Worm (Caenorhabditis elegans) whole organism, L3 larva: ENCODE data around the gene lsm-3.

Experiments
- ceh-28 ChIP-seq: fragments of 150-350 bp; optimal IDR thresholded peaks from 2 replicates; lab custom pipeline; 2014; ENCODE audit warnings: missing biosample characterization, missing genetic modification reagents, missing genetic modification characterization
- ceh-82 ChIP-seq: fragments of 150-350 bp; optimal IDR thresholded peaks from 2 replicates; lab custom pipeline; 2014; ENCODE audit warnings: missing biosample characterization, missing genetic modification characterization
- egl-27 ChIP-seq: sonication (generic microtip); optimal IDR thresholded peaks from 4 replicates; lab custom pipeline; 2017; ENCODE audit warnings: missing biosample characterization, missing genetic modification reagents, missing genetic modification characterization
- elt-3 ChIP-seq, 3 experiments: fragments of 150-350 bp in 1 of 3; sonication (generic microtip) in 2 of 3; optimal IDR thresholded peaks; 2 replicates in 2 of 3; 4 replicates in 1 of 3; lab custom pipeline; 2014 to 2017; ENCODE audit warnings: missing biosample characterization in 3 of 3, missing genetic modification characterization in 3 of 3
- fos-1 ChIP-seq: fragments of 150-350 bp; optimal IDR thresholded peaks from 2 replicates; lab custom pipeline; 2014; ENCODE audit warnings: missing biosample characterization, missing genetic modification characterization
- lsy-12 ChIP-seq: sonication (generic microtip); optimal IDR thresholded peaks from 2 replicates; lab custom pipeline; 2016; ENCODE audit warnings: mild to moderate bottlenecking, missing genetic modification characterization, missing compliant biosample characterization
- mdl-1 ChIP-seq: fragments of 150-350 bp; optimal IDR thresholded peaks from 2 replicates; lab custom pipeline; 2014; ENCODE audit warnings: missing biosample characterization, missing genetic modification characterization
- nhr-237 ChIP-seq: fragments of 150-350 bp; optimal IDR thresholded peaks from 2 replicates; lab custom pipeline; 2014; ENCODE audit warnings: missing biosample characterization, missing genetic modification characterization
- pha-4 ChIP-seq: fragments of 150-350 bp; optimal IDR thresholded peaks from 2 replicates; lab custom pipeline; 2014; ENCODE audit warnings: missing biosample characterization, missing genetic modification reagents, missing genetic modification characterization
- unc-39 ChIP-seq: sonication (generic microtip); optimal IDR thresholded peaks from 4 replicates; lab custom pipeline; 2017; ENCODE audit warnings: missing biosample characterization, missing genetic modification characterization
- unc-62 ChIP-seq: fragments of 150-350 bp; sonication (generic microtip); optimal IDR thresholded peaks from 4 replicates; lab custom pipeline; 2014; ENCODE audit warnings: missing biosample characterization, missing genetic modification reagents, missing genetic modification characterization
- ztf-11 ChIP-seq: fragments of 150-350 bp; optimal IDR thresholded peaks from 2 replicates; lab custom pipeline; 2014; ENCODE audit warnings: missing biosample characterization, missing genetic modification characterization
- ztf-4 ChIP-seq: fragments of 150-350 bp; optimal IDR thresholded peaks from 2 replicates; lab custom pipeline; 2014; ENCODE audit warnings: missing biosample characterization, missing genetic modification characterization

DNA sequence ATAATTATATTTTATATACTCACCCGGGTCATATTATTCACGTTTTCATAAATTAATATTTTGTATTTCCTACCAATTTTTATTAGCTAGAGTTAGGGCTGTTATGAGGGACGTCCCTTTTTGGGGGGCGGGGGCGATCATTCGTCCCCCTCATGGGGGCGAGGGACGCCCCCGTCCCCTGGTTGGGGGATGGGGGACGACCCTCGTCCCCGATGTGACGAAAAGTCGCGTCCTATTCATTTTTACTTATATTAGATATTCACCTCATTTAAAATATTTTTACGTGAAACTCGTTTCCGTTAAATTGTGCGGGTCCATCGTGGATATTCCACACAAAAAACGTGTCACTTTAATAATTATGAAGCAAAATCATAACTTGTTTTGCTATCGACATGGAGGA lies 38.4 kb upstream of the lsm-3 start, which contains the start of gene W02A2.12:
- TF ChIP-seq ceh-82 (no peak), unc-62 (GFP tag; lab: Kevin White, UChicago) (no peak), ztf-4 (tag; lab: Kevin White, UChicago) (no peak), ceh-28 (tag; lab: Kevin White, UChicago) (no peak), mdl-1 (no peak), unc-39 (tag; lab: Kevin White, UChicago) (no peak), egl-27 (tag; lab: Kevin White, UChicago) (no peak), nhr-237 (no peak), lsy-12 (no peak), elt-3 (tag; optimal IDR thresholded peaks at IDR 0.05; lab: Kevin White, UChicago) (no peak), ztf-11 (no peak), fos-1 (tag; lab: Kevin White, UChicago) (no peak), pha-4 (tag; lab: Kevin White, UChicago) (no peak)
